Worm (Caenorhabditis elegans): ENCODE results near the gene Y75B8A.63.

The Y75B8A.63 gene

DNA sequence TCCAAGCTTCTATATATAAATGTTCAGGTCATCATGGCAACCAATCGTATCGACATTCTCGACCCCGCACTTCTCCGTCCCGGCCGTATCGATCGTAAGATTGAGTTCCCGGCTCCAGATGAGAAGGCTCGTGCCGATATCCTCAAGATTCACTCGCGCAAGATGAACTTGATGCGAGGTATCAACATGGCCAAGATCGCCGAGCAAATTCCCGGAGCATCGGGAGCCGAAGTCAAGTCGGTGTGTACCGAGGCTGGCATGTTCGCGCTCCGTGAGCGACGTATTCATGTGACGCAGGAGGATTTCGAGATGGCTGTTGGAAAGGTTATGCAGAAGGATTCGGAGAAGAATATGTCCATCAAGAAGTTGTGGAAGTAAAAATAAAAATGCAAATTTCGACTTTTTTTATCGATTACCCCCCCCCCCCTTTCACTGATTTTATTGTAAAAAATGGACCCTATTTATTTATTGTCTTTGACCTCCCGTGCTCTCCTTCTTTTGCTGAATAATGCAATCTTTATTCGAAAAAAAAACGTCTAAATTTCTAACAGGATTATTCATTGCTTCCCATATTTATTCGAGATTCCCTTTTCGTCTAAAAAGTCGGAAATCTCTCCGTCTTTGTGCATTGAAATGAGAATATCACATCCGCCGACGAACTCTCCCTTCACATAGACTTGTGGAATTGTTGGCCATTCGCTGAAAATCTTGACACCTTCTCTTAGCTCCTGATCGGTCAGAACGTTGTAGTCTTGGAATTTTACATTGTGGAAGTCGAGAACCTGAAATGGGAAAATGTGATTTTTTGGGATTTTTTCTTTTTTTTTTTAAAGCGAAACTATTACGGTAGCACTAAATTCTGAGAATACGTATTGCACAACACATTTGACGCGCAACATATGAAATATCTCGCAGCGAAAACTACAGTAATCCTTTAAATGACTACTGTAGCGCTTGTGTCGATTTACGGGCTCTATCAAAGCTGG lies 44.6 kb downstream of the Y75B8A.63 start:
- no peak for TF ChIP-seq W03F9.2 (tag; optimal IDR thresholded peaks at IDR 0.05)
- no peak for TF ChIP-seq dao-5 (tag; optimal IDR thresholded peaks at IDR 0.05)
- TF ChIP-seq him-1 (tag; optimal IDR thresholded peaks at IDR 0.05): no peak

DNA sequence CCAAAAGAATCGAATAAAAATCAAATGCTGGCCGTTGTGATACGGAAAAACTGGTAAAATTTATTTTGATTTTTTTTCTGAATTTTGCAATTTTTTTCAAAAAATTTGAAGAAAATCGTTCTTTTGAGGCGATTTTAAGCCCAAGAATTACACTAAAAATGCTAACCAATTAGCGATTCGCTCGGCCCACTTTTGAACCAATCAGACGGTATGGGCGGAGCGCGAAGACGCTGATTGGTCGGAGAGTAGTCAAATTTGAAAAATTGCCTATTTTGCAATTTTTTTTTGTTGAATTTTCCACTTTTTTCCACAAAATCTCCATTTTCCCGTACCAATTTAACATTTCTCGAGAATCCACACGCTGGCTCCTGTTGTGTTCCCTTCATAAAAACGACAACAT lies 45.6 kb downstream of the Y75B8A.63 start:
- TF ChIP-seq W03F9.2 (tag; optimal IDR thresholded peaks at IDR 0.05) (no peak), him-1 (tag; optimal IDR thresholded peaks at IDR 0.05) (no peak), dao-5 (tag; optimal IDR thresholded peaks at IDR 0.05) (no peak)

DNA sequence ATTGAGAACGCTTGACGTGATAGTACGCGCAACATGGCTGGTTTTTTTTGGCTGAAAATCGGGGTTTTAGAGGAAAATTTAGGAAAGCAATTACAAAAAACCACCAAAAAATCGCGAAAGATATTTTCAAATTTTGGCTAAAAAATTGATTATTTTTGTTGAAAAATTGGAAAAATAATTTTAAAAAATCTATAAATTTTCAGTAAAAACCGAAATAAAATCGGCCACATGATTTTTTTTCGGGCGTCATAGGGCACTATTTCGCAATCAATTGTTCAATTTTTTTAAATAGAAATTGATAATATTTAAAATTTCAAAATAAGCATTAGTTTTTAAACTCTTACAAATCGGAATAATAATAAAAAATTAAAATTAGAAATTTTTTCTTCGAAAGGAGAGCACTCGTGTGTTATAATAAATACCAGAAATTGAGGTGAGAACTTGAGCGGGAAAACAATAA lies 46.1 kb downstream of the Y75B8A.63 start, which contains the start of gene glrx-5:
Gene glrx-5 (minus strand): TSS at position 51 of the 460 bp plus-strand sequence.
- TF ChIP-seq W03F9.2 (tag; optimal IDR thresholded peaks at IDR 0.05): no peak
- TF ChIP-seq him-1 (tag; optimal IDR thresholded peaks at IDR 0.05): no peak
- no peak for TF ChIP-seq dao-5 (tag; optimal IDR thresholded peaks at IDR 0.05)

DNA sequence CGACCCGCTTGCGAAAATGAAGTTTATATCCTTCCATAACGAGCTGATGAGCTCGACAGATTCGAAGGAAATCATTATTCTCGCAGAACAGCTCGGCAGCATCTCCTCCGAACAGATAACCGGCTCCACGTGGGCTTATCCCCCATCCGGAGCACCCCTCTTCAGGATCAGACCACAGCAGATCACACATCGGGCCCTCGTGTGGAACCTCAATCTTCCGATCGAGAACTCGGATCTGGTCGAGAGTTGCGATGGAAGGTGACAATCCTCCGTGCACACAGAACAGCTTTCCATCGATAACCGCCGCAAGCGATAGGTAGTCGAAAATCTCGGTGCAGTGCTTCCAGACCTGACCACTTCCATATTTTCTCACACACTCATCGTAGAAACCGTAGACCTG lies 47.9 kb downstream of the Y75B8A.63 start:
- TF ChIP-seq W03F9.2 (tag; optimal IDR thresholded peaks at IDR 0.05) (no peak), him-1 (tag; optimal IDR thresholded peaks at IDR 0.05) (no peak), dao-5 (tag; optimal IDR thresholded peaks at IDR 0.05) (no peak)

DNA sequence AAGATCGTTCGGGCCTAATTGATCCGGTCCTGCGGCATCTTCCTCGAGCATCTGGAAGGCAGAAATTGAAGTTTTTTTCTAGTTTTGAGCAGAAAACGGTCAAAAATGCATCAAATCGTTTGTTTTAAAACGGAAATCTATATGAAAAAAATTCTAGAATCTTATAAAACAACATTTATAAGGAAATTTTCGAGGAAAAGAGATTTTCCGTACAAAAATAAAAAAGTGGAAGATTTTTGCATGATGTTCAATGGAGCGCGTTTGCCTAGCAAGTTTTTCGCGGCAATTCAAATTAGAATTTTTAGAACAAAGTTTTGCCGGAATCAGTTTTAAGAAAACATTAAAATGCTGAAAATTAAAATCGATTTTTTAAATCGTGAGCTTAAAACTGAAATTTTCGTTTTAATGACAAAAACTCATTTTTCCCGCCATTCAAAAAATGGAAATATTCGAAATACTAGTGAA lies 49.5 kb downstream of the Y75B8A.63 start, which contains the start of gene pph-4.2:
Gene pph-4.2 (minus strand): TSS at position 51 of the 465 bp plus-strand sequence.
- TF ChIP-seq W03F9.2 (tag; optimal IDR thresholded peaks at IDR 0.05) (peak; percentile 9), him-1 (tag; optimal IDR thresholded peaks at IDR 0.05) (no peak), dao-5 (tag; optimal IDR thresholded peaks at IDR 0.05) (no peak)
